Fruit fly (Drosophila melanogaster): ENCODE measurements around the gene CG12523.
A peak's percentile ranks its signal among the peaks of the same experiment; 100 is the strongest.

Gene CG12523

dm6 chr3L:10756082-10756481 is 44.9 kb upstream of the CG12523 start (continued):
- TF ChIP-seq CG10979 (tag; optimal IDR thresholded peaks at IDR 0.05) = peak; percentile 65
- TF ChIP-seq CG10321 (GFP tag; IDR thresholded peaks at IDR 0.05) = no peak
- TF ChIP-seq Neu2 (GFP tag; optimal IDR thresholded peaks at IDR 0.05; ENCODE audit: borderline replicate concordance) = no peak
- TF ChIP-seq bowl (GFP tag; IDR thresholded peaks at IDR 0.05) = no peak
- TF ChIP-seq CG16863 (GFP tag; optimal IDR thresholded peaks at IDR 0.05) = peak; percentile 4
- peak; percentile 29 for TF ChIP-seq CG15601 (tag; optimal IDR thresholded peaks at IDR 0.05)
- peak; percentile 14 for TF ChIP-seq CG12391 (tag; optimal IDR thresholded peaks at IDR 0.05)
- TF ChIP-seq phol (tag; optimal IDR thresholded peaks at IDR 0.05) = peak; percentile 47
- peak; percentile 25 for TF ChIP-seq Abd-B (GFP tag; optimal IDR thresholded peaks at IDR 0.05)
- TF ChIP-seq Meics (GFP tag; optimal IDR thresholded peaks at IDR 0.05) = no peak
- TF ChIP-seq CG7271 (tag; optimal IDR thresholded peaks at IDR 0.05) = no peak
- 0 out of 3 replicates have a peak, but pooled peaks have one; percentile 16 for TF ChIP-seq gce (GFP tag; IDR thresholded peaks at IDR 0.05)
- TF ChIP-seq CG31441 (GFP tag; IDR thresholded peaks at IDR 0.05) = 0 out of 2 replicates have a peak, but pooled peaks have one; percentile 8
- TF ChIP-seq CG11696 (GFP tag; IDR thresholded peaks at IDR 0.05) = no peak
- no peak for TF ChIP-seq eve (GFP tag; optimal IDR thresholded peaks at IDR 0.05)
- peak in 1 of 3 experiments; percentile 23 for TF ChIP-seq lola (GFP tag; optimal IDR thresholded peaks at IDR 0.05)
- TF ChIP-seq Pdp1 (GFP tag; optimal IDR thresholded peaks at IDR 0.05) = peak in 1 of 2 experiments; percentile 17
- TF ChIP-seq CG12744 (GFP tag; optimal IDR thresholded peaks at IDR 0.05) = no peak
- no peak for TF ChIP-seq CG6791 (GFP tag; IDR thresholded peaks at IDR 0.05; ENCODE audit: partially characterized antibody)
- peak; percentile 10 for TF ChIP-seq CG13424 (tag; optimal IDR thresholded peaks at IDR 0.05)
- no peak for TF ChIP-seq CG3163 (GFP tag; optimal IDR thresholded peaks at IDR 0.05)
- TF ChIP-seq tgo (GFP tag; IDR thresholded peaks at IDR 0.05) = peak; percentile 24; the same call in 1 of the 3 replicates
- TF ChIP-seq gem (tag; optimal IDR thresholded peaks at IDR 0.05) = peak; percentile 54
- peak; percentile 44; the same call in 1 of the 3 replicates for TF ChIP-seq CG11695 (GFP tag; IDR thresholded peaks at IDR 0.05)
- TF ChIP-seq sens (GFP tag) = peak; percentile 77
- no peak for TF ChIP-seq Adf1 (GFP tag; IDR thresholded peaks at IDR 0.05)
- peak; percentile 30; the same call in 1 of the 2 replicates for TF ChIP-seq Ada2b (GFP tag; IDR thresholded peaks at IDR 0.05)
- TF ChIP-seq YL-1 (GFP tag; optimal IDR thresholded peaks at IDR 0.05) = no peak
- no peak for TF ChIP-seq Fer3 (tag; optimal IDR thresholded peaks at IDR 0.05)
- TF ChIP-seq NFAT (GFP tag; IDR thresholded peaks at IDR 0.05) = no peak
- no peak for TF ChIP-seq CG6765 (GFP tag; optimal IDR thresholded peaks at IDR 0.05)
- TF ChIP-seq Asciz (GFP tag; optimal IDR thresholded peaks at IDR 0.05) = peak; percentile 8
- TF ChIP-seq CG32772 (GFP tag; IDR thresholded peaks at IDR 0.05) = peak; percentile 27; the same call in 1 of the 2 replicates
- no peak for TF ChIP-seq Fer1 (GFP tag; optimal IDR thresholded peaks at IDR 0.05)
- no peak for TF ChIP-seq CG1602 (GFP tag; optimal IDR thresholded peaks at IDR 0.05)
- TF ChIP-seq hkb (optimal IDR thresholded peaks at IDR 0.05) = no peak
- TF ChIP-seq hkb (GFP tag; IDR thresholded peaks at IDR 0.05) = peak; percentile 45; the same call in 1 of the 2 replicates
- 0 out of 2 replicates have a peak, but pooled peaks have one; percentile 9 for TF ChIP-seq Atf6 (GFP tag; IDR thresholded peaks at IDR 0.05)
- peak; percentile 34; the same call in 1 of the 2 replicates for TF ChIP-seq esg (GFP tag; conservative IDR thresholded peaks at IDR 0.05)
- TF ChIP-seq nom (GFP tag; optimal IDR thresholded peaks at IDR 0.05) = no peak
- TF ChIP-seq mld (GFP tag; IDR thresholded peaks at IDR 0.05; ENCODE audit: partially characterized antibody) = no peak
- TF ChIP-seq D (optimal IDR thresholded peaks at IDR 0.05) = no peak
- peak; percentile 30 for TF ChIP-seq D (GFP tag; optimal IDR thresholded peaks at IDR 0.05)
- TF ChIP-seq CG31224 (GFP tag; IDR thresholded peaks at IDR 0.05) = 0 out of 2 replicates have a peak, but pooled peaks have one; percentile 7
- no peak for TF ChIP-seq Doc3 (GFP tag; IDR thresholded peaks at IDR 0.05; ENCODE audit: partially characterized antibody)
- peak; percentile 70 for TF ChIP-seq dmrt99B (tag; optimal IDR thresholded peaks at IDR 0.05)
- TF ChIP-seq H15 (GFP tag; IDR thresholded peaks at IDR 0.05) = no peak
- peak; percentile 23 for TF ChIP-seq Sox102F (GFP tag; optimal IDR thresholded peaks at IDR 0.05)
- TF ChIP-seq CG6654 (GFP tag; optimal IDR thresholded peaks at IDR 0.05) = no peak
- peak; percentile 86 for TF ChIP-seq Drgx (GFP tag; IDR thresholded peaks at IDR 0.05)
